Worm (Caenorhabditis elegans): ENCODE data around the gene Y64H9A.2.

ce11 chrX:5084080-5084479 lies 40.3 kb downstream of the Y64H9A.2 start:
- no peak for TF ChIP-seq sptf-2 (GFP tag; optimal IDR thresholded peaks at IDR 0.05)
- TF ChIP-seq pha-4 (tag; optimal IDR thresholded peaks at IDR 0.05): no peak

Data from whole organism, young adult.